Worm (Caenorhabditis elegans) whole organism, L3 larva: ENCODE results near the gene alkb-8.

Experiments used
- R02D3.7 ChIP-seq: fragments of 150-350 bp; optimal IDR thresholded peaks from 2 replicates; lab custom pipeline; 2014; ENCODE audit warnings: missing biosample characterization, missing genetic modification characterization
- aly-2 ChIP-seq: fragments of 150-350 bp; optimal IDR thresholded peaks from 2 replicates; lab custom pipeline; 2014; ENCODE audit warnings: missing biosample characterization, missing genetic modification characterization
- ceh-16 ChIP-seq: sonication (generic microtip); optimal IDR thresholded peaks from 2 replicates; lab custom pipeline; 2017; ENCODE audit warnings: missing biosample characterization, missing genetic modification characterization
- ceh-28 ChIP-seq: fragments of 150-350 bp; optimal IDR thresholded peaks from 2 replicates; lab custom pipeline; 2014; ENCODE audit warnings: missing biosample characterization, missing genetic modification reagents, missing genetic modification characterization
- ceh-82 ChIP-seq: fragments of 150-350 bp; optimal IDR thresholded peaks from 2 replicates; lab custom pipeline; 2014; ENCODE audit warnings: missing biosample characterization, missing genetic modification characterization
- ceh-9 ChIP-seq: sonication (generic microtip); optimal IDR thresholded peaks from 2 replicates; lab custom pipeline; 2018; ENCODE audit warnings: missing biosample characterization, missing genetic modification characterization
- daf-12 ChIP-seq: fragments of 150-350 bp; optimal IDR thresholded peaks from 2 replicates; lab custom pipeline; 2014; ENCODE audit warnings: missing biosample characterization, missing genetic modification reagents, missing genetic modification characterization
- egl-27 ChIP-seq: sonication (generic microtip); optimal IDR thresholded peaks from 4 replicates; lab custom pipeline; 2017; ENCODE audit warnings: missing biosample characterization, missing genetic modification reagents, missing genetic modification characterization
- egl-5 ChIP-seq: fragments of 150-350 bp; optimal IDR thresholded peaks from 2 replicates; lab custom pipeline; 2017; ENCODE audit warnings: missing biosample characterization, missing genetic modification reagents, missing genetic modification characterization, inconsistent platforms
- elt-2 ChIP-seq: sonication (generic microtip); optimal IDR thresholded peaks from 2 replicates; lab custom pipeline; 2016; ENCODE audit warnings: missing genetic modification reagents, mild to moderate bottlenecking, missing genetic modification characterization, missing compliant biosample characterization
- elt-3 ChIP-seq, 3 experiments: fragments of 150-350 bp in 1 of 3; sonication (generic microtip) in 2 of 3; optimal IDR thresholded peaks; 2 replicates in 2 of 3; 4 replicates in 1 of 3; lab custom pipeline; 2014 to 2017; ENCODE audit warnings: missing biosample characterization in 3 of 3, missing genetic modification characterization in 3 of 3
- eor-1 ChIP-seq, 2 experiments: fragments of 150-350 bp; optimal IDR thresholded peaks; 2 replicates each; lab custom pipeline; 2014 to 2018; ENCODE audit warnings: missing biosample characterization in 2 of 2, missing genetic modification characterization in 2 of 2
- fos-1 ChIP-seq: fragments of 150-350 bp; optimal IDR thresholded peaks from 2 replicates; lab custom pipeline; 2014; ENCODE audit warnings: missing biosample characterization, missing genetic modification characterization
- hmg-11 ChIP-seq: sonication (generic microtip); optimal IDR thresholded peaks from 2 replicates; lab custom pipeline; 2016; ENCODE audit warnings: missing genetic modification characterization, missing compliant biosample characterization
- jun-1 ChIP-seq: fragments of 150-350 bp; optimal IDR thresholded peaks from 2 replicates; lab custom pipeline; 2014; ENCODE audit warnings: missing biosample characterization, missing genetic modification reagents, missing genetic modification characterization
- lin-15B ChIP-seq: fragments of 150-350 bp; optimal IDR thresholded peaks from 2 replicates; lab custom pipeline; 2014; ENCODE audit warnings: missing biosample characterization, missing genetic modification characterization
- lin-39 ChIP-seq: fragments of 150-350 bp; optimal IDR thresholded peaks from 2 replicates; lab custom pipeline; 2018; ENCODE audit warnings: missing biosample characterization, missing genetic modification reagents, missing genetic modification characterization
- lsy-12 ChIP-seq: sonication (generic microtip); optimal IDR thresholded peaks from 2 replicates; lab custom pipeline; 2016; ENCODE audit warnings: mild to moderate bottlenecking, missing genetic modification characterization, missing compliant biosample characterization
- nhr-11 ChIP-seq: fragments of 150-350 bp; optimal IDR thresholded peaks from 2 replicates; lab custom pipeline; 2014; ENCODE audit warnings: missing biosample characterization, missing genetic modification characterization
- nhr-12 ChIP-seq: fragments of 150-350 bp; optimal IDR thresholded peaks from 2 replicates; lab custom pipeline; 2014; ENCODE audit warnings: missing biosample characterization, missing genetic modification characterization
- nhr-23 ChIP-seq: fragments of 150-350 bp; optimal IDR thresholded peaks from 2 replicates; lab custom pipeline; 2014; ENCODE audit warnings: missing biosample characterization, missing genetic modification reagents, missing genetic modification characterization
- nhr-25 ChIP-seq: sonication (generic microtip); optimal IDR thresholded peaks from 2 replicates; lab custom pipeline; 2017; ENCODE audit warnings: missing biosample characterization, missing genetic modification characterization
- nhr-28 ChIP-seq: fragments of 150-350 bp; optimal IDR thresholded peaks from 2 replicates; lab custom pipeline; 2014; ENCODE audit warnings: missing biosample characterization, missing genetic modification characterization
- nhr-77 ChIP-seq: fragments of 150-350 bp; optimal IDR thresholded peaks from 2 replicates; lab custom pipeline; 2014; ENCODE audit warnings: missing biosample characterization, missing genetic modification characterization
- pqm-1 ChIP-seq: fragments of 150-350 bp; optimal IDR thresholded peaks from 2 replicates; lab custom pipeline; 2017; ENCODE audit warnings: missing biosample characterization, missing genetic modification characterization, inconsistent platforms
- sea-2 ChIP-seq: fragments of 150-350 bp; sonication (generic microtip); optimal IDR thresholded peaks from 4 replicates; lab custom pipeline; 2014; ENCODE audit warnings: missing biosample characterization, missing genetic modification reagents, missing genetic modification characterization
- skn-1 ChIP-seq: fragments of 150-350 bp; optimal IDR thresholded peaks from 2 replicates; lab custom pipeline; 2014; ENCODE audit warnings: missing biosample characterization, missing genetic modification characterization
- tbx-2 ChIP-seq: sonication (generic microtip); optimal IDR thresholded peaks from 2 replicates; lab custom pipeline; 2016; ENCODE audit warnings: mild to moderate bottlenecking, missing genetic modification characterization, missing compliant biosample characterization
- unc-39 ChIP-seq: sonication (generic microtip); optimal IDR thresholded peaks from 4 replicates; lab custom pipeline; 2017; ENCODE audit warnings: missing biosample characterization, missing genetic modification characterization
- zag-1 ChIP-seq: fragments of 150-350 bp; optimal IDR thresholded peaks from 2 replicates; lab custom pipeline; 2014; ENCODE audit warnings: missing biosample characterization, missing genetic modification characterization
- ztf-11 ChIP-seq: fragments of 150-350 bp; optimal IDR thresholded peaks from 2 replicates; lab custom pipeline; 2014; ENCODE audit warnings: missing biosample characterization, missing genetic modification characterization

Gene alkb-8

DNA sequence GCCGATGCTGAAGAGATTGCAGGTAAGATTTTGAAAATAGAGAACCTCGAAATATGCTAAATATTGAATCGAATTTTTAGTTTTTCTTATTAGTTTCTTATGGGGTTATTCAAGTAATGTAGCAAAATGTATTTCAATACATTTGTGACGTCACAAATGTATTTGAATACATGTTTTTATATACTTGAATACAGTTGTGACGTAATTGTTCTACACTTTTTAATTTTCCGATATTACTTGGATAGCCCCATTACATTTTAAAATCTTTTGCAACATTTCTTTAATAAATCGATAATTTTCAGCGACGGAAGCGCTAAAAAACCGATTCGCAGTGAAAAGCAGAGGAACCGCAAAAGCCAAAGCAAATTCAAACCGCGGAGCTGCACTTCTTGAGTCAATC is 29.2 kb downstream of the alkb-8 start:
- TF ChIP-seq sea-2 (GFP tag; lab: Kevin White, UChicago), result no peak
- TF ChIP-seq hmg-11 (tag; lab: Kevin White, UChicago), result no peak
- TF ChIP-seq elt-2 (tag; lab: Kevin White, UChicago), result no peak
- no peak for TF ChIP-seq tbx-2 (tag; lab: Kevin White, UChicago)
- TF ChIP-seq ztf-11 (tag; lab: Kevin White, UChicago), result no peak
- TF ChIP-seq jun-1 (tag; lab: Kevin White, UChicago), result no peak
- no peak for TF ChIP-seq egl-5 (tag; lab: Kevin White, UChicago)
- TF ChIP-seq daf-12, result no peak
- TF ChIP-seq egl-27, result no peak
- no peak for TF ChIP-seq nhr-23 (tag; lab: Kevin White, UChicago)
- TF ChIP-seq unc-39, result no peak
- no peak for TF ChIP-seq lsy-12 (tag; lab: Kevin White, UChicago)
- TF ChIP-seq nhr-28, result no peak
- TF ChIP-seq R02D3.7 (tag; lab: Kevin White, UChicago), result no peak
- TF ChIP-seq, all 47 proteins: peak for 0

DNA sequence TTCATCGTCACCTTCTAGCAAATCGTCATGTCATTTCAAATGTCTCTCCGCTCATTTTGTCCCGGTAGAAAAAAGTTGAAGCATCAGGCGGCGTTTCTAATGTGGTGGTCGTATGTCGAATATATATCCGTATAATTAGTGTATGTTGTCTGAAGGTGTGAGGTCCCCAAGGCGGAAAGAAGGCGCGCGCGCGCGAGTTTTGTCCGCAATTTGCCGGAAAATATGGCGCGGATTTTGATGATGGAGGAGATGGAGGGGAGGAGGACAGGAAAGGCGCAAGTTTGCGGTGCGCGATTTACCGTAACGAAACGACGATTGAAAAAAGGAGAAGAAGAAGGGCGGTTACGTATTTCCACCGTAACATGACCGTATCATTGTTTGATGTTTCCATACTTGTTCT is 33.0 kb downstream of the alkb-8 start:
- no peak for TF ChIP-seq nhr-25

DNA sequence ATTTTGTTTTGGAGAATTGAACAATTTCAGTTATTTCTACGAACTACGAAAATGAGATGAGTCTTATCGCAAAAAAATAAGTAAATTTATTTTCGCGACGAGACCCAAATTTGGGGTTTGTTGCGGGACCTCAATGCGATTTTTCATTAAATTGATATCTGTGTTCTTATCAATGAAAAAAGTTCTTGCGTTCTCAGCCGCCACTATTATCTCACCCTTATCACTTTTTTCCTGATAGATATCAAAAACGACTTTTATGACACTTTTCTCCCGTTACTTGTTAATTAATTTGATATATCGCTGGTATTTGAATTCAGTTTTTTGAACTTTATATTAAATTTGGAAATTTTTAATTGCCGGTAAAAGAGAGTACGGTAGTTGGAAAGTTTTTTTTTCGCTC is 34.2 kb downstream of the alkb-8 start:
- TF ChIP-seq R02D3.7 (tag; lab: Kevin White, UChicago), result no peak
- TF ChIP-seq fos-1, result no peak
- TF ChIP-seq zag-1, result no peak
- no peak for TF ChIP-seq aly-2 (tag; lab: Kevin White, UChicago)
- no peak for TF ChIP-seq lin-39 (tag; lab: Kevin White, UChicago)
- no peak for TF ChIP-seq nhr-11 (tag; lab: Kevin White, UChicago)
- no peak for TF ChIP-seq nhr-77 (tag; lab: Kevin White, UChicago)
- TF ChIP-seq lin-15B (tag; lab: Kevin White, UChicago), result no peak
- no peak for TF ChIP-seq nhr-25
- TF ChIP-seq nhr-12 (tag; lab: Kevin White, UChicago), result no peak
- TF ChIP-seq, all 47 proteins: peak for 0

DNA sequence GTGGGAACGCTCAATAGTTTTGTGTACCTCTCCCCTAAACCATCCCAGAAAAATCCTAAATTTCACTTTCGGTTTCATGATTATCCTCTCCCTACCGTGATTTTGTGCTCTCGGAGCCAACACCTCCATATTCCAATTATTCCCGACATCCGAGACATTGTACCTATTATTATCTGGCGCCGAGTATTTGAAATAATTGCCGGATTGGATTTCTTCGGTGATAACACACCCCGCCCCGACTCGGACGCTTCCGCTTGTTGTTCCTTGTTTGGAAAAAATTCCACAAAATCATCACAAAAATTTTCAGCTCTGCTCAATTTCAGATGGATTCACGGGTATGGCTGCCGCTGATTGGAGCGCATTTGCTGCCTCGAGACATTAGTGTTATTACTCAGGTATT is 36.0 kb downstream of the alkb-8 start, which contains the start of gene lin-48:
Gene lin-48, plus strand, starts transcription at position 301 of the 400 bp plus-strand sequence.
- no peak for TF ChIP-seq aly-2 (tag; lab: Kevin White, UChicago)

DNA sequence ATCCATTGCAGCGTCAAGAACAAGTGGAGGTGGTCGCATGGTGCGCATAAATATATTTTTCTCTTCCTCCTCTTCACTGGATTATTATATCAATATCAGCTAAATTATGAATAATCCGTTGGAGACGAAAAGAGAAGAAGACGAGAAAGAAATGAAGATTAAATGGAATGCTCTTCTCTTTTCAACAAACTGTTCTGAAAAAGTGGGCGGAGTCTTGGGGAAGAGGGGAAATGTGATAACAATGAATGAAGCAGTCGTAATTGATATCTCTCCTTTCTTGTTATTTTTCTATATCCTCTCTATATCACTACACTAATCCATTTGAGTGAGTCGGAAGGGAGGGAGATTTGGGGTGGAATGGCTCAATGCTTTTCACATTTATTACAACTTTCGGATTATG is 50.2 kb downstream of the alkb-8 start, which contains the start of gene arcp-1:
Gene arcp-1, minus strand, starts transcription at position 101 of the 400 bp plus-strand sequence.
- TF ChIP-seq unc-39 (no peak), ceh-82 (tag; lab: Kevin White, UChicago) (no peak), lin-39 (tag; lab: Kevin White, UChicago) (no peak), lin-15B (tag; lab: Kevin White, UChicago) (no peak), egl-5 (tag; lab: Kevin White, UChicago) (no peak), ztf-11 (tag; lab: Kevin White, UChicago) (no peak), nhr-23 (tag; lab: Kevin White, UChicago) (no peak), nhr-25 (no peak), pqm-1 (tag; lab: Kevin White, UChicago) (no peak), nhr-28 (no peak), eor-1 (tag; optimal IDR thresholded peaks at IDR 0.05; lab: Kevin White, UChicago) (no peak), skn-1 (tag; lab: Kevin White, UChicago) (no peak), ceh-9 (tag; lab: Kevin White, UChicago) (no peak), ceh-28 (tag; lab: Kevin White, UChicago) (no peak), ceh-16 (tag; lab: Kevin White, UChicago) (no peak), elt-3 (tag; optimal IDR thresholded peaks at IDR 0.05; lab: Kevin White, UChicago) (no peak), fos-1 (no peak), tbx-2 (tag; lab: Kevin White, UChicago) (no peak), elt-2 (tag; lab: Kevin White, UChicago) (no peak)
